Worm (Caenorhabditis elegans) whole organism, young adult: ENCODE measurements around the gene C55B6.5.

Source experiments
- B0019.2 ChIP-seq: fragments of 200-800 bp; sonication (Bioruptor generic); conservative IDR thresholded peaks from 2 replicates; pipeline ENCODE4 v1.3.6; 2022; ENCODE audit warnings: missing genetic modification reagents, missing genetic modification characterization, missing compliant biosample characterization
- B0336.3 ChIP-seq: fragments of 200-800 bp; sonication (Bioruptor generic); IDR thresholded peaks from 2 replicates; pipeline ENCODE4 v1.3.6; 2022; ENCODE audit warnings: missing genetic modification characterization, missing compliant biosample characterization
- F33H1.4 ChIP-seq: fragments of 200-800 bp; sonication (Bioruptor generic); IDR thresholded peaks from 2 replicates; pipeline ENCODE4 v1.3.6; 2022; ENCODE audit warnings: missing genetic modification reagents, missing genetic modification characterization, missing compliant biosample characterization
- F37B4.10 ChIP-seq: fragments of 200-800 bp; sonication (Bioruptor generic); IDR thresholded peaks from 2 replicates; pipeline ENCODE4 v1.3.6; 2022; ENCODE audit warnings: missing genetic modification characterization, missing compliant biosample characterization
- F52B5.7 ChIP-seq: sonication (generic microtip); optimal IDR thresholded peaks from 2 replicates; lab custom pipeline; 2016; ENCODE audit warnings: mild to moderate bottlenecking, missing genetic modification characterization, missing compliant biosample characterization
- F57A8.1 ChIP-seq: fragments of 200-800 bp; sonication (Bioruptor generic); optimal IDR thresholded peaks from 2 replicates; lab custom pipeline; 2018; ENCODE audit warnings: mild to moderate bottlenecking, missing genetic modification characterization, moderate library complexity, missing compliant biosample characterization
- F57C9.4 ChIP-seq: sonication (generic microtip); optimal IDR thresholded peaks from 2 replicates; lab custom pipeline; 2017; ENCODE audit warnings: mild to moderate bottlenecking, missing genetic modification characterization, missing compliant biosample characterization
- K12H6.12 ChIP-seq: fragments of 200-800 bp; sonication (Bioruptor generic); optimal IDR thresholded peaks from 2 replicates; lab custom pipeline; 2018; ENCODE audit warnings: mild to moderate bottlenecking, missing genetic modification characterization, missing compliant biosample characterization
- T26A5.8 ChIP-seq: sonication (generic microtip); optimal IDR thresholded peaks from 2 replicates; lab custom pipeline; 2016; ENCODE audit warnings: missing genetic modification characterization, missing compliant biosample characterization
- Y56A3A.18 ChIP-seq: fragments of 200-800 bp; sonication (Bioruptor generic); IDR thresholded peaks from 2 replicates; pipeline ENCODE4 v1.3.6; 2022; ENCODE audit warnings: missing genetic modification reagents, missing genetic modification characterization, missing compliant biosample characterization
- Y67H2A.10 ChIP-seq: fragments of 200-800 bp; sonication (Bioruptor generic); conservative IDR thresholded peaks from 2 replicates; pipeline ENCODE4 v1.3.6; 2022; ENCODE audit warnings: missing genetic modification reagents, missing genetic modification characterization, missing compliant biosample characterization
- ama-1 ChIP-seq, 3 experiments: fragments of 150-350 bp in 1 of 3; sonication (generic microtip) in 2 of 3; optimal IDR thresholded peaks; 2 replicates each; lab custom pipeline; 2014 to 2018; ENCODE audit warnings: missing biosample characterization in 2 of 3, missing genetic modification characterization in 2 of 3, missing genetic modification reagents in 2 of 3
- atf-7 ChIP-seq: sonication (generic microtip); optimal IDR thresholded peaks from 2 replicates; lab custom pipeline; 2017; ENCODE audit warnings: mild to moderate bottlenecking, missing genetic modification characterization, missing compliant biosample characterization
- bed-1 ChIP-seq: fragments of 200-800 bp; sonication (Bioruptor generic); IDR thresholded peaks from 2 replicates; pipeline ENCODE4 v1.3.6; 2022; ENCODE audit warnings: missing genetic modification reagents, missing genetic modification characterization, missing compliant biosample characterization
- bed-2 ChIP-seq: fragments of 200-800 bp; sonication (Bioruptor generic); IDR thresholded peaks from 2 replicates; pipeline ENCODE4 v1.3.6; 2022; ENCODE audit warnings: missing genetic modification reagents, missing genetic modification characterization, missing compliant biosample characterization
- ceh-40 ChIP-seq: fragments of 200-800 bp; sonication (Bioruptor generic); IDR thresholded peaks from 2 replicates; pipeline ENCODE4 v1.3.6; 2022; ENCODE audit warnings: missing genetic modification characterization, missing compliant biosample characterization
- ceh-79 ChIP-seq: sonication (generic microtip); optimal IDR thresholded peaks from 2 replicates; lab custom pipeline; 2017; ENCODE audit warnings: mild to moderate bottlenecking, missing genetic modification characterization, missing compliant biosample characterization
- dpff-1 ChIP-seq: sonication (generic microtip); optimal IDR thresholded peaks from 2 replicates; lab custom pipeline; 2017; ENCODE audit warnings: mild to moderate bottlenecking, missing genetic modification characterization, missing compliant biosample characterization
- egl-18 ChIP-seq: fragments of 200-800 bp; sonication (Bioruptor generic); IDR thresholded peaks from 2 replicates; pipeline ENCODE4 v1.3.6; 2022; ENCODE audit warnings: missing genetic modification reagents, missing genetic modification characterization, missing compliant biosample characterization
- egl-44 ChIP-seq: fragments of 200-800 bp; sonication (Bioruptor generic); IDR thresholded peaks from 2 replicates; pipeline ENCODE4 v1.3.6; 2022; ENCODE audit warnings: missing genetic modification reagents, missing genetic modification characterization, missing compliant biosample characterization
- egrh-3 ChIP-seq: fragments of 200-800 bp; sonication (Bioruptor generic); IDR thresholded peaks from 2 replicates; pipeline ENCODE4 v1.3.6; 2022; ENCODE audit warnings: missing genetic modification reagents, missing genetic modification characterization, missing compliant biosample characterization
- ets-4 ChIP-seq: fragments of 200-800 bp; sonication (Bioruptor generic); optimal IDR thresholded peaks from 2 replicates; lab custom pipeline; 2018; ENCODE audit warnings: mild to moderate bottlenecking, missing genetic modification characterization, missing compliant biosample characterization
- gei-17 ChIP-seq: fragments of 200-800 bp; sonication (Bioruptor generic); optimal IDR thresholded peaks from 2 replicates; lab custom pipeline; 2018; ENCODE audit warnings: mild to moderate bottlenecking, missing genetic modification characterization, missing compliant biosample characterization
- hmg-1.2 ChIP-seq: fragments of 200-800 bp; sonication (Bioruptor generic); IDR thresholded peaks from 2 replicates; pipeline ENCODE4 v1.3.6; 2022; ENCODE audit warnings: missing genetic modification reagents, missing genetic modification characterization, missing compliant biosample characterization
- let-526 ChIP-seq: fragments of 200-800 bp; sonication (Bioruptor generic); IDR thresholded peaks from 2 replicates; pipeline ENCODE4 v1.3.6; 2022; ENCODE audit warnings: missing genetic modification reagents, missing genetic modification characterization, missing compliant biosample characterization
- let-607 ChIP-seq, 2 experiments: fragments of 200-800 bp in 1 of 2; sonication (Bioruptor generic) in 1 of 2; sonication (generic microtip) in 1 of 2; optimal IDR thresholded peaks; 2 replicates each; lab custom pipeline; 2016 to 2018; ENCODE audit warnings: mild to moderate bottlenecking in 2 of 2, missing compliant biosample characterization in 2 of 2, missing genetic modification characterization in 2 of 2, moderate library complexity in 2 of 2, missing genotype in 1 of 2
- lin-26 ChIP-seq: fragments of 200-800 bp; sonication (Bioruptor generic); IDR thresholded peaks from 2 replicates; pipeline ENCODE4 v1.3.6; 2022; ENCODE audit warnings: missing genetic modification reagents, missing genetic modification characterization, missing compliant biosample characterization
- lin-35 ChIP-seq, 3 experiments: fragments of 150-350 bp in 2 of 3; sonication (generic microtip) in 1 of 3; optimal IDR thresholded peaks; 2 replicates each; lab custom pipeline; 2014 to 2018; ENCODE audit warnings: missing biosample characterization in 3 of 3, missing genetic modification characterization in 3 of 3, missing genetic modification reagents in 3 of 3
- madf-10 ChIP-seq: sonication (generic microtip); optimal IDR thresholded peaks from 2 replicates; lab custom pipeline; 2016; ENCODE audit warnings: mild to moderate bottlenecking, missing genetic modification characterization, missing compliant biosample characterization
- madf-8 ChIP-seq: fragments of 200-800 bp; sonication (Bioruptor generic); conservative IDR thresholded peaks from 2 replicates; pipeline ENCODE4 v1.3.6; 2022; ENCODE audit warnings: missing genetic modification reagents, missing genetic modification characterization, missing compliant biosample characterization
- mcd-1 ChIP-seq: fragments of 200-800 bp; sonication (Bioruptor generic); IDR thresholded peaks from 2 replicates; pipeline ENCODE4 v1.3.6; 2022; ENCODE audit warnings: missing genetic modification reagents, missing genetic modification characterization, missing compliant biosample characterization
- mes-4 ChIP-seq: sonication (generic microtip); optimal IDR thresholded peaks from 2 replicates; lab custom pipeline; 2016; ENCODE audit warnings: missing genotype, missing genetic modification characterization, missing compliant biosample characterization
- nfya-1 ChIP-seq: sonication (generic microtip); optimal IDR thresholded peaks from 2 replicates; lab custom pipeline; 2017; ENCODE audit warnings: antibody characterized with exemption, missing compliant biosample characterization, missing genetic modification characterization, borderline replicate concordance; ENCODE audit not compliant: insufficient read depth
- nfyb-1 ChIP-seq: fragments of 200-800 bp; sonication (Bioruptor generic); IDR thresholded peaks from 2 replicates; pipeline ENCODE4 v1.3.6; 2022; ENCODE audit warnings: missing genetic modification reagents, missing genetic modification characterization, missing compliant biosample characterization
- nhr-120 ChIP-seq: fragments of 200-800 bp; sonication (Bioruptor generic); IDR thresholded peaks from 2 replicates; pipeline ENCODE4 v1.3.6; 2022; ENCODE audit warnings: missing genetic modification characterization, missing compliant biosample characterization
- pha-4 ChIP-seq: fragments of 150-350 bp; sonication (generic microtip); optimal IDR thresholded peaks from 2 replicates; lab custom pipeline; 2014; ENCODE audit warnings: missing biosample characterization, missing genetic modification reagents, missing genetic modification characterization
- rcor-1 ChIP-seq: fragments of 200-800 bp; sonication (Bioruptor generic); IDR thresholded peaks from 2 replicates; pipeline ENCODE4 v1.3.6; 2022; ENCODE audit warnings: missing genetic modification reagents, missing genetic modification characterization, missing compliant biosample characterization
- rec-8 ChIP-seq, 2 experiments: sonication (generic microtip); optimal IDR thresholded peaks; 2 replicates each; lab custom pipeline; 2016; ENCODE audit warnings: mild to moderate bottlenecking in 2 of 2, missing genetic modification characterization in 2 of 2, missing genetic modification reagents in 2 of 2, missing genotype in 2 of 2, missing biosample characterization in 1 of 2, missing compliant biosample characterization in 1 of 2, moderate library complexity in 1 of 2
- repo-1 ChIP-seq: sonication (generic microtip); optimal IDR thresholded peaks from 2 replicates; lab custom pipeline; 2017; ENCODE audit warnings: mild to moderate bottlenecking, missing genetic modification characterization, missing compliant biosample characterization
- snpc-3.4 ChIP-seq: sonication (generic microtip); optimal IDR thresholded peaks from 2 replicates; lab custom pipeline; 2017; ENCODE audit warnings: missing genetic modification characterization, mild to moderate bottlenecking, missing compliant biosample characterization, antibody characterized with exemption, moderate library complexity, missing genotype, missing genetic modification reagents
- somi-1 ChIP-seq: fragments of 200-800 bp; sonication (Bioruptor generic); optimal IDR thresholded peaks from 2 replicates; lab custom pipeline; 2018; ENCODE audit warnings: mild to moderate bottlenecking, missing genetic modification characterization, missing compliant biosample characterization
- tlf-1 ChIP-seq: fragments of 200-800 bp; sonication (Bioruptor generic); optimal IDR thresholded peaks from 2 replicates; lab custom pipeline; 2018; ENCODE audit warnings: mild to moderate bottlenecking, missing genetic modification characterization, missing compliant biosample characterization
- zfh-2 ChIP-seq: fragments of 200-800 bp; sonication (Bioruptor generic); conservative IDR thresholded peaks from 2 replicates; pipeline ENCODE4 v1.3.6; 2022; ENCODE audit warnings: missing genetic modification reagents, missing genetic modification characterization, missing compliant biosample characterization
- ztf-18 ChIP-seq: sonication (generic microtip); optimal IDR thresholded peaks from 2 replicates; lab custom pipeline; 2016; ENCODE audit warnings: missing genotype, mild to moderate bottlenecking, missing genetic modification characterization, missing compliant biosample characterization
- ztf-26 ChIP-seq: sonication (generic microtip); optimal IDR thresholded peaks from 2 replicates; lab custom pipeline; 2017; ENCODE audit warnings: missing genetic modification characterization, missing compliant biosample characterization
- ztf-6 ChIP-seq: fragments of 200-800 bp; sonication (Bioruptor generic); IDR thresholded peaks from 2 replicates; pipeline ENCODE4 v1.3.6; 2022; ENCODE audit warnings: missing genetic modification reagents, missing genetic modification characterization, missing compliant biosample characterization

The C55B6.5 gene

DNA sequence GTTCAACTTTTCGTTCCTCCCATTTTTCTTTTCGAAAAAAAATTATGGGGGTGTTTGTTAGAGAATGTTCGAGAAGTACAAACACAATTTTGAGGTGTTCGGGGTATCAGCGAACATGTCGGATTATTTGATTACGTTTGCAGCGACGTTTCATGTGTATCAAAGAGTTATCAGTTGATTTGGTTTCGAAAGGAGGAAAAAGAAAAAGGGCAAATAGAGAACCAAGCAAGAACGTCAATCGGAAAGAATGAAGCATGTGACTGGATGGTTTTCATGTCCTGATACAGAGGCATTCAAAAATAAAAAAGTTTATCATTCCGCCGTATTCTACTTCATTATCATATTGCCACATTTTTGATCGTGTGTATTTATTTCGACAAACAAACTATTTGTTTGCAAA, 39.7 kb upstream of the C55B6.5 start (continued):
- TF ChIP-seq atf-7 (tag; lab: Kevin White, UChicago) (peak; percentile 52), Y56A3A.18 (GFP tag; lab: Robert Waterston, UW) (no peak), let-607 (tag; optimal IDR thresholded peaks at IDR 0.05; lab: Kevin White, UChicago) (peak; percentile 43 to 70), K12H6.12 (tag; lab: Kevin White, UChicago) (no peak), nfyb-1 (GFP tag; lab: Robert Waterston, UW) (0 out of 2 replicates have a peak, but pooled peaks have one; percentile 45), rec-8 (tag; optimal IDR thresholded peaks at IDR 0.05; lab: Kevin White, UChicago) (no peak), dpff-1 (tag; lab: Kevin White, UChicago) (no peak), F57A8.1 (no peak), F33H1.4 (GFP tag; lab: Robert Waterston, UW) (no peak), nhr-120 (GFP tag; lab: Robert Waterston, UW) (no peak), egrh-3 (GFP tag; lab: Robert Waterston, UW) (no peak), bed-1 (no peak), gei-17 (no peak), F37B4.10 (no peak), zfh-2 (no peak), ceh-79 (no peak), somi-1 (GFP tag; lab: Kevin White, UChicago) (no peak), ceh-40 (no peak), T26A5.8 (no peak), let-526 (GFP tag; lab: Robert Waterston, UW) (no peak), mcd-1 (GFP tag; lab: Robert Waterston, UW) (no peak), lin-35 (GFP tag; optimal IDR thresholded peaks at IDR 0.05; lab: Kevin White, UChicago) (no peak), snpc-3.4 (tag; lab: Kevin White, UChicago) (no peak), B0336.3 (GFP tag; lab: Robert Waterston, UW) (no peak), hmg-1.2 (GFP tag; lab: Robert Waterston, UW) (no peak), repo-1 (tag; lab: Kevin White, UChicago) (no peak), egl-44 (GFP tag; lab: Robert Waterston, UW) (no peak; the same call in 1 of the 2 replicates), egl-18 (GFP tag; lab: Robert Waterston, UW) (no peak), ama-1 (optimal IDR thresholded peaks at IDR 0.05; lab: Kevin White, UChicago) (no peak), ama-1 (GFP tag; optimal IDR thresholded peaks at IDR 0.05; lab: Kevin White, UChicago) (no peak), madf-8 (GFP tag; lab: Robert Waterston, UW) (no peak), ets-4 (GFP tag; lab: Kevin White, UChicago) (peak; percentile 54), F57C9.4 (tag; lab: Kevin White, UChicago) (no peak), lin-26 (GFP tag; lab: Robert Waterston, UW) (no peak), mes-4 (tag; lab: Kevin White, UChicago) (no peak), F52B5.7 (tag; lab: Kevin White, UChicago) (no peak), madf-10 (tag; lab: Kevin White, UChicago) (peak; percentile 36), bed-2 (GFP tag; lab: Robert Waterston, UW) (no peak), tlf-1 (GFP tag; lab: Kevin White, UChicago) (peak; percentile 22), Y67H2A.10 (GFP tag; lab: Robert Waterston, UW) (no peak), B0019.2 (no peak), ztf-18 (no peak), ztf-6 (GFP tag; lab: Robert Waterston, UW) (no peak), rcor-1 (GFP tag; lab: Robert Waterston, UW) (no peak), nfya-1 (tag; lab: Kevin White, UChicago) (no peak), pha-4 (tag; lab: Kevin White, UChicago) (peak; percentile 65), ztf-26 (tag; lab: Kevin White, UChicago) (no peak)
